Worm (Caenorhabditis elegans): ENCODE data around the gene ZK370.4.

ZK370.4 gene

DNA sequence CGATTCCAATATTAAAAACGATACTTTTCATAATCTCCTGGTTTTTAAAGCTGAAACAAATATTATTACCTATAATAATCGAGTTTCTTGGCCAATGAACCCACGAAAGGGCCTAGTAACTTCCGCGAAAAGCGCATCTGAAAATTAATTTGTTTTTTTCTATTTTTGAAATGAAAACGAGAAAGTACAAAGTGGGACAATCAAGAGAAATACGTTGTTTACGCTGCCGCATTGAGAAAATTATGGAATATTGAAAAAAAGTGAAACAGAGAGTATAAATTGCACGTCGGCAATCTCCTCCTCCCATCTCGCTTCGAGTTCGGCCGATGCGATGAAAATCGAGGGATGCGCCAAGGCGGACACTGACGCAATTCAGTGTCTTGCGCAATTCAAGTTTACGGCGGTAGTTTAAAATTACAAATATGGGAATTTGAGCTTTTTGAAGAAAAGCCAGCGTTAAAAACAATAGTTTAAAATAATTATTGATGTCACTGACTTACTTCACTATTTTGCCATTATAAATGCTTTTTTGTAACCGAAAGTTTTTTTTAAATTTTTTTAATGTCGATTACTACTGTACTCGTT, 10.2 kb upstream of the ZK370.4 start, which contains the start of gene pdhk-2 (continued):
- TF ChIP-seq ces-1 (GFP tag; optimal IDR thresholded peaks at IDR 0.05): no peak
- TF ChIP-seq fkh-10 (GFP tag; optimal IDR thresholded peaks at IDR 0.05): peak; percentile 93
- TF ChIP-seq mdl-1 (tag; optimal IDR thresholded peaks at IDR 0.05): peak in 1 of 2 experiments; percentile 85

- no peak for TF ChIP-seq ceh-90 (tag; optimal IDR thresholded peaks at IDR 0.05)
- TF ChIP-seq ces-1 (GFP tag; optimal IDR thresholded peaks at IDR 0.05): no peak
- no peak for TF ChIP-seq ceh-82 (tag; optimal IDR thresholded peaks at IDR 0.05)
- TF ChIP-seq nhr-84 (tag; optimal IDR thresholded peaks at IDR 0.05): no peak
- TF ChIP-seq pax-3 (tag; optimal IDR thresholded peaks at IDR 0.05): no peak
- peak in 1 of 3 experiments; percentile 3 for TF ChIP-seq dpl-1 (GFP tag; optimal IDR thresholded peaks at IDR 0.05)
- peak; percentile 18 to 45 for TF ChIP-seq lin-35 (GFP tag; optimal IDR thresholded peaks at IDR 0.05)
- peak; percentile 42 for TF ChIP-seq lin-14 (GFP tag; optimal IDR thresholded peaks at IDR 0.05)
- TF ChIP-seq hlh-4 (tag; optimal IDR thresholded peaks at IDR 0.05): no peak
- TF ChIP-seq nhr-19 (GFP tag; conservative IDR thresholded peaks at IDR 0.05): peak; percentile 54
- peak in 1 of 2 experiments; percentile 10 for TF ChIP-seq efl-1 (optimal IDR thresholded peaks at IDR 0.05)
- peak; percentile 3 to 84 for TF ChIP-seq efl-1 (GFP tag; optimal IDR thresholded peaks at IDR 0.05 in 1 of 2)
- TF ChIP-seq nhr-90 (tag; optimal IDR thresholded peaks at IDR 0.05; ENCODE audit: poor library complexity): no peak
- no peak for TF ChIP-seq alr-1 (tag; optimal IDR thresholded peaks at IDR 0.05; ENCODE audit: borderline replicate concordance)
- TF ChIP-seq rnt-1 (tag; optimal IDR thresholded peaks at IDR 0.05): peak; percentile 63
- TF ChIP-seq mdl-1 (tag; optimal IDR thresholded peaks at IDR 0.05): peak in 1 of 2 experiments; percentile 27
- no peak for TF ChIP-seq mab-9 (GFP tag; IDR thresholded peaks at IDR 0.05)
- TF ChIP-seq ama-1 (optimal IDR thresholded peaks at IDR 0.05): no peak
- TF ChIP-seq ceh-63 (GFP tag; optimal IDR thresholded peaks at IDR 0.05): no peak
- no peak for TF ChIP-seq xbp-1 (tag; optimal IDR thresholded peaks at IDR 0.05)
- TF ChIP-seq lsy-2 (tag; optimal IDR thresholded peaks at IDR 0.05): peak in 1 of 2 experiments; percentile 23
- TF ChIP-seq snu-23 (GFP tag; optimal IDR thresholded peaks at IDR 0.05): peak; percentile 25
- peak; percentile 38 for TF ChIP-seq nhr-71 (tag; optimal IDR thresholded peaks at IDR 0.05)
- no peak for TF ChIP-seq mep-1 (tag; optimal IDR thresholded peaks at IDR 0.05)
- TF ChIP-seq nhr-77 (tag; optimal IDR thresholded peaks at IDR 0.05): no peak
- TF ChIP-seq egl-27 (tag; optimal IDR thresholded peaks at IDR 0.05): no peak
- TF ChIP-seq isw-1 (GFP tag; IDR thresholded peaks at IDR 0.05): no peak
- TF ChIP-seq nhr-20 (tag; optimal IDR thresholded peaks at IDR 0.05): no peak
- TF ChIP-seq F16B12.6 (tag; optimal IDR thresholded peaks at IDR 0.05): no peak
Measured at ce11 chrIII:8739786-8740185, 8.6 kb upstream of the ZK370.4 start.

- TF ChIP-seq irx-1 (tag; optimal IDR thresholded peaks at IDR 0.05) (no peak), lin-15B (tag; optimal IDR thresholded peaks at IDR 0.05) (no peak), unc-86 (tag; optimal IDR thresholded peaks at IDR 0.05) (no peak), nhr-237 (tag; optimal IDR thresholded peaks at IDR 0.05) (no peak), nhr-85 (tag) (peak; percentile 90), jun-1 (tag; optimal IDR thresholded peaks at IDR 0.05) (peak; percentile 28), nhr-76 (tag; optimal IDR thresholded peaks at IDR 0.05) (no peak), nhr-19 (GFP tag; conservative IDR thresholded peaks at IDR 0.05) (peak; percentile 30; the same call in 1 of the 2 replicates), lsy-2 (tag; optimal IDR thresholded peaks at IDR 0.05) (peak in 1 of 2 experiments; percentile 43), xbp-1 (tag; optimal IDR thresholded peaks at IDR 0.05) (no peak), pqm-1 (tag; optimal IDR thresholded peaks at IDR 0.05) (peak; percentile 10), unc-30 (tag; optimal IDR thresholded peaks at IDR 0.05) (no peak), fkh-8 (tag; optimal IDR thresholded peaks at IDR 0.05) (no peak), mep-1 (tag; optimal IDR thresholded peaks at IDR 0.05) (peak; percentile 5), mef-2 (tag; optimal IDR thresholded peaks at IDR 0.05) (no peak), ztf-11 (tag; optimal IDR thresholded peaks at IDR 0.05) (no peak), pax-3 (tag; optimal IDR thresholded peaks at IDR 0.05) (no peak), ztf-4 (tag; optimal IDR thresholded peaks at IDR 0.05) (no peak), ceh-90 (tag; optimal IDR thresholded peaks at IDR 0.05) (no peak), nhr-20 (tag; optimal IDR thresholded peaks at IDR 0.05) (peak; percentile 72), blmp-1 (tag; optimal IDR thresholded peaks at IDR 0.05) (peak; percentile 74), lin-35 (GFP tag; optimal IDR thresholded peaks at IDR 0.05) (peak in 1 of 2 experiments; percentile 77), efl-1 (optimal IDR thresholded peaks at IDR 0.05) (peak in 1 of 2 experiments; percentile 39), efl-1 (GFP tag; optimal IDR thresholded peaks at IDR 0.05 in 1 of 2) (peak; percentile 23 to 93), nhr-71 (tag; optimal IDR thresholded peaks at IDR 0.05) (peak; percentile 64), C04F5.9 (tag; optimal IDR thresholded peaks at IDR 0.05) (no peak), nhr-77 (tag; optimal IDR thresholded peaks at IDR 0.05) (no peak), grh-1 (GFP tag; IDR thresholded peaks at IDR 0.05) (no peak), vab-15 (tag; optimal IDR thresholded peaks at IDR 0.05) (no peak), fos-1 (tag; optimal IDR thresholded peaks at IDR 0.05) (no peak), nhr-12 (tag; optimal IDR thresholded peaks at IDR 0.05) (no peak)
Measured at ce11 chrIII:8739126-8739525, 7.9 kb upstream of the ZK370.4 start.

Measured in whole organism, L1 larva.